Worm (Caenorhabditis elegans) whole organism, young adult: ENCODE measurements around the gene F55A4.3.
A peak's percentile ranks its signal among the peaks of the same experiment; 100 is the strongest.

ENCODE experiments used
- B0019.2 ChIP-seq: fragments of 200-800 bp; sonication (Bioruptor generic); conservative IDR thresholded peaks from 2 replicates; pipeline ENCODE4 v1.3.6; 2022; ENCODE audit warnings: missing genetic modification reagents, missing genetic modification characterization, missing compliant biosample characterization
- B0261.1 ChIP-seq: sonication (generic microtip); optimal IDR thresholded peaks from 2 replicates; lab custom pipeline; 2016; ENCODE audit warnings: mild to moderate bottlenecking, missing genetic modification characterization, moderate library complexity, missing compliant biosample characterization
- C17E4.6 ChIP-seq: fragments of 200-800 bp; sonication (Bioruptor generic); IDR thresholded peaks from 2 replicates; pipeline ENCODE4 v1.3.6; 2022; ENCODE audit warnings: missing genetic modification reagents, missing genetic modification characterization, missing compliant biosample characterization
- F23B12.7 ChIP-seq: sonication (generic microtip); optimal IDR thresholded peaks from 2 replicates; lab custom pipeline; 2017; ENCODE audit warnings: missing genetic modification characterization, mild to moderate bottlenecking, missing compliant biosample characterization, antibody characterized with exemption, moderate library complexity; ENCODE audit not compliant: insufficient read depth
- F33H1.4 ChIP-seq: fragments of 200-800 bp; sonication (Bioruptor generic); IDR thresholded peaks from 2 replicates; pipeline ENCODE4 v1.3.6; 2022; ENCODE audit warnings: missing genetic modification reagents, missing genetic modification characterization, missing compliant biosample characterization
- F37B4.10 ChIP-seq: fragments of 200-800 bp; sonication (Bioruptor generic); IDR thresholded peaks from 2 replicates; pipeline ENCODE4 v1.3.6; 2022; ENCODE audit warnings: missing genetic modification characterization, missing compliant biosample characterization
- F39B2.1 ChIP-seq: fragments of 200-800 bp; sonication (Bioruptor generic); IDR thresholded peaks from 2 replicates; pipeline ENCODE4 v1.3.6; 2022; ENCODE audit warnings: missing genetic modification reagents, missing genetic modification characterization, missing compliant biosample characterization
- Y53F4B.3 ChIP-seq: fragments of 200-800 bp; sonication (Bioruptor generic); IDR thresholded peaks from 2 replicates; pipeline ENCODE4 v1.3.6; 2022; ENCODE audit warnings: missing genetic modification reagents, missing genetic modification characterization, missing compliant biosample characterization
- Y53G8AR.9 ChIP-seq: fragments of 200-800 bp; sonication (Bioruptor generic); conservative IDR thresholded peaks from 2 replicates; pipeline ENCODE4 v1.3.6; 2022; ENCODE audit warnings: missing genetic modification reagents, missing genetic modification characterization, missing compliant biosample characterization
- Y56A3A.18 ChIP-seq: fragments of 200-800 bp; sonication (Bioruptor generic); IDR thresholded peaks from 2 replicates; pipeline ENCODE4 v1.3.6; 2022; ENCODE audit warnings: missing genetic modification reagents, missing genetic modification characterization, missing compliant biosample characterization
- Y79H2A.3 ChIP-seq: fragments of 200-800 bp; sonication (Bioruptor generic); conservative IDR thresholded peaks from 2 replicates; pipeline ENCODE4 v1.3.6; 2022; ENCODE audit warnings: missing genetic modification reagents, missing genetic modification characterization, missing compliant biosample characterization
- attf-3 ChIP-seq: fragments of 200-800 bp; sonication (Bioruptor generic); conservative IDR thresholded peaks from 2 replicates; pipeline ENCODE4 v1.3.6; 2022; ENCODE audit warnings: missing genetic modification reagents, missing genetic modification characterization, missing compliant biosample characterization
- attf-5 ChIP-seq: fragments of 200-800 bp; sonication (Bioruptor generic); optimal IDR thresholded peaks from 2 replicates; lab custom pipeline; 2018; ENCODE audit warnings: mild to moderate bottlenecking, missing genetic modification characterization, missing compliant biosample characterization
- bed-2 ChIP-seq: fragments of 200-800 bp; sonication (Bioruptor generic); IDR thresholded peaks from 2 replicates; pipeline ENCODE4 v1.3.6; 2022; ENCODE audit warnings: missing genetic modification reagents, missing genetic modification characterization, missing compliant biosample characterization
- ceh-27 ChIP-seq: fragments of 200-800 bp; sonication (Bioruptor generic); optimal IDR thresholded peaks from 2 replicates; lab custom pipeline; 2018; ENCODE audit warnings: mild to moderate bottlenecking, missing genetic modification characterization, moderate library complexity, missing compliant biosample characterization
- ceh-58 ChIP-seq: fragments of 200-800 bp; sonication (Bioruptor generic); IDR thresholded peaks from 2 replicates; pipeline ENCODE4 v1.3.6; 2022; ENCODE audit warnings: missing genetic modification characterization, missing compliant biosample characterization
- ceh-91 ChIP-seq: fragments of 200-800 bp; sonication (Bioruptor generic); IDR thresholded peaks from 2 replicates; pipeline ENCODE4 v1.3.6; 2022; ENCODE audit warnings: missing genetic modification reagents, missing genetic modification characterization, missing compliant biosample characterization
- chd-7 ChIP-seq: sonication (generic microtip); optimal IDR thresholded peaks from 2 replicates; lab custom pipeline; 2016; ENCODE audit warnings: mild to moderate bottlenecking, missing genetic modification characterization, moderate library complexity, missing compliant biosample characterization
- dox-1 ChIP-seq: fragments of 200-800 bp; sonication (Bioruptor generic); IDR thresholded peaks from 2 replicates; pipeline ENCODE4 v1.3.6; 2022; ENCODE audit warnings: missing genetic modification reagents, missing genetic modification characterization, missing compliant biosample characterization
- egrh-3 ChIP-seq: fragments of 200-800 bp; sonication (Bioruptor generic); IDR thresholded peaks from 2 replicates; pipeline ENCODE4 v1.3.6; 2022; ENCODE audit warnings: missing genetic modification reagents, missing genetic modification characterization, missing compliant biosample characterization
- hmg-1.2 ChIP-seq: fragments of 200-800 bp; sonication (Bioruptor generic); IDR thresholded peaks from 2 replicates; pipeline ENCODE4 v1.3.6; 2022; ENCODE audit warnings: missing genetic modification reagents, missing genetic modification characterization, missing compliant biosample characterization
- hmg-20 ChIP-seq: fragments of 200-800 bp; sonication (Bioruptor generic); IDR thresholded peaks from 2 replicates; pipeline ENCODE4 v1.3.6; 2022; ENCODE audit warnings: missing genetic modification reagents, missing genetic modification characterization, missing compliant biosample characterization
- let-526 ChIP-seq: fragments of 200-800 bp; sonication (Bioruptor generic); IDR thresholded peaks from 2 replicates; pipeline ENCODE4 v1.3.6; 2022; ENCODE audit warnings: missing genetic modification reagents, missing genetic modification characterization, missing compliant biosample characterization
- let-607 ChIP-seq, 2 experiments: fragments of 200-800 bp in 1 of 2; sonication (Bioruptor generic) in 1 of 2; sonication (generic microtip) in 1 of 2; optimal IDR thresholded peaks; 2 replicates each; lab custom pipeline; 2016 to 2018; ENCODE audit warnings: mild to moderate bottlenecking in 2 of 2, missing compliant biosample characterization in 2 of 2, missing genetic modification characterization in 2 of 2, moderate library complexity in 2 of 2, missing genotype in 1 of 2
- lin-26 ChIP-seq: fragments of 200-800 bp; sonication (Bioruptor generic); IDR thresholded peaks from 2 replicates; pipeline ENCODE4 v1.3.6; 2022; ENCODE audit warnings: missing genetic modification reagents, missing genetic modification characterization, missing compliant biosample characterization
- lin-35 ChIP-seq, 3 experiments: fragments of 150-350 bp in 2 of 3; sonication (generic microtip) in 1 of 3; optimal IDR thresholded peaks; 2 replicates each; lab custom pipeline; 2014 to 2018; ENCODE audit warnings: missing biosample characterization in 3 of 3, missing genetic modification characterization in 3 of 3, missing genetic modification reagents in 3 of 3
- lsy-27 ChIP-seq: sonication (generic microtip); optimal IDR thresholded peaks from 2 replicates; lab custom pipeline; 2017; ENCODE audit warnings: missing genetic modification characterization, mild to moderate bottlenecking, missing compliant biosample characterization, antibody characterized with exemption, missing genotype, borderline replicate concordance; ENCODE audit not compliant: insufficient read depth
- madf-3 ChIP-seq: fragments of 200-800 bp; sonication (Bioruptor generic); IDR thresholded peaks from 2 replicates; pipeline ENCODE4 v1.3.6; 2022; ENCODE audit warnings: missing genetic modification reagents, missing genetic modification characterization, missing compliant biosample characterization
- mxl-1 ChIP-seq: sonication (generic microtip); optimal IDR thresholded peaks from 2 replicates; lab custom pipeline; 2016; ENCODE audit warnings: missing genetic modification characterization, missing compliant biosample characterization
- nfyb-1 ChIP-seq: fragments of 200-800 bp; sonication (Bioruptor generic); IDR thresholded peaks from 2 replicates; pipeline ENCODE4 v1.3.6; 2022; ENCODE audit warnings: missing genetic modification reagents, missing genetic modification characterization, missing compliant biosample characterization
- nhr-179 ChIP-seq: sonication (generic microtip); optimal IDR thresholded peaks from 2 replicates; lab custom pipeline; 2016; ENCODE audit warnings: mild to moderate bottlenecking, missing genetic modification characterization, missing compliant biosample characterization
- pbrm-1 ChIP-seq: fragments of 200-800 bp; sonication (Bioruptor generic); IDR thresholded peaks from 2 replicates; pipeline ENCODE4 v1.3.6; 2022; ENCODE audit warnings: missing genetic modification reagents, missing genetic modification characterization, missing compliant biosample characterization
- pha-4 ChIP-seq: fragments of 150-350 bp; sonication (generic microtip); optimal IDR thresholded peaks from 2 replicates; lab custom pipeline; 2014; ENCODE audit warnings: missing biosample characterization, missing genetic modification reagents, missing genetic modification characterization
- rcor-1 ChIP-seq: fragments of 200-800 bp; sonication (Bioruptor generic); IDR thresholded peaks from 2 replicates; pipeline ENCODE4 v1.3.6; 2022; ENCODE audit warnings: missing genetic modification reagents, missing genetic modification characterization, missing compliant biosample characterization
- rpc-1 ChIP-seq, 2 experiments: fragments of 150-350 bp in 1 of 2; sonication (generic microtip) in 1 of 2; optimal IDR thresholded peaks; 2 replicates each; lab custom pipeline; 2014 to 2018; ENCODE audit warnings: missing biosample characterization in 1 of 2, missing genetic modification characterization in 1 of 2, missing genetic modification reagents in 1 of 2, missing genotype in 1 of 2
- sea-2 ChIP-seq: fragments of 200-800 bp; sonication (Bioruptor generic); IDR thresholded peaks from 2 replicates; pipeline ENCODE4 v1.3.6; 2022; ENCODE audit warnings: missing genetic modification characterization, missing compliant biosample characterization
- snpc-1.1 ChIP-seq: sonication (generic microtip); optimal IDR thresholded peaks from 2 replicates; lab custom pipeline; 2017; ENCODE audit warnings: missing genetic modification characterization, mild to moderate bottlenecking, missing compliant biosample characterization, antibody characterized with exemption, moderate library complexity, missing genotype, missing genetic modification reagents; ENCODE audit not compliant: insufficient read depth
- tbp1 ChIP-seq: fragments of 200-800 bp; sonication (Bioruptor generic); optimal IDR thresholded peaks from 2 replicates; lab custom pipeline; 2018; ENCODE audit warnings: mild to moderate bottlenecking, missing genetic modification characterization, missing compliant biosample characterization
- unc-130 ChIP-seq: sonication (generic microtip); optimal IDR thresholded peaks from 2 replicates; lab custom pipeline; 2016; ENCODE audit warnings: missing genetic modification reagents, missing genetic modification characterization, missing compliant biosample characterization
- zim-3 ChIP-seq: sonication (generic microtip); optimal IDR thresholded peaks from 2 replicates; lab custom pipeline; 2017; ENCODE audit warnings: mild to moderate bottlenecking, missing genetic modification characterization, moderate library complexity, missing compliant biosample characterization
- ztf-25 ChIP-seq: fragments of 200-800 bp; sonication (Bioruptor generic); IDR thresholded peaks from 2 replicates; pipeline ENCODE4 v1.3.6; 2022; ENCODE audit warnings: missing genetic modification reagents, missing genetic modification characterization, missing compliant biosample characterization
- ztf-28 ChIP-seq: fragments of 200-800 bp; sonication (Bioruptor generic); IDR thresholded peaks from 2 replicates; pipeline ENCODE4 v1.3.6; 2022; ENCODE audit warnings: missing genetic modification reagents, missing genetic modification characterization, missing compliant biosample characterization

Gene F55A4.3

DNA sequence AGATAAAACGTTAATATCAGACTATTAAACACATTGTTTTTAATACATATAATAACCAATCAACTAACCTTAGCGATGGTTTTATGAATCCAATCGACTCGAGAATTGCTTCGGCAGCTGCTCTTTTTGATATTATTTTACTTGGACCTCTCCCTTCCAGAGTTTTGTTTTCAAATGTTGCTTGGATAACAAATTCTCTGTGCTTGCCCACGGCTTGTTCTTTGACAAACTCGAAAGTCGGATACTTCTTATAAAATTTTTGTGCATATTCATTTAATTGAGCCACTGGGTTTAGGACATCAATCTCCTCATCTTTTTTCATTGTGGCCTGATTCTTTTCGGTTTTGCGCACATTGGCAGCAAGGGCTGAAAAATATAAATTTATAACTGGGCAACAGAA is at the start of gene F55A4.3:
F55A4.3 (minus strand) TSS at position 101 of the 400 bp plus-strand sequence.
- TF ChIP-seq ceh-27 (GFP tag; lab: Kevin White, UChicago) (no peak), ceh-91 (GFP tag; lab: Robert Waterston, UW) (no peak), dox-1 (no peak), pbrm-1 (no peak), zim-3 (tag; lab: Kevin White, UChicago) (no peak), attf-3 (GFP tag; lab: Robert Waterston, UW) (no peak), lsy-27 (tag; lab: Kevin White, UChicago) (no peak), sea-2 (GFP tag; lab: Robert Waterston, UW) (no peak), madf-3 (GFP tag; lab: Robert Waterston, UW) (no peak), lin-26 (GFP tag; lab: Robert Waterston, UW) (no peak), snpc-1.1 (tag; lab: Kevin White, UChicago) (no peak), hmg-20 (GFP tag; lab: Robert Waterston, UW) (no peak), Y56A3A.18 (no peak), bed-2 (GFP tag; lab: Robert Waterston, UW) (no peak), lin-35 (GFP tag; optimal IDR thresholded peaks at IDR 0.05; lab: Kevin White, UChicago) (no peak), pha-4 (no peak), rpc-1 (optimal IDR thresholded peaks at IDR 0.05; lab: Kevin White, UChicago) (no peak), rpc-1 (tag; optimal IDR thresholded peaks at IDR 0.05; lab: Kevin White, UChicago) (no peak), ztf-28 (no peak), let-607 (tag; optimal IDR thresholded peaks at IDR 0.05; lab: Kevin White, UChicago) (no peak), Y53G8AR.9 (GFP tag; lab: Robert Waterston, UW) (no peak)

DNA sequence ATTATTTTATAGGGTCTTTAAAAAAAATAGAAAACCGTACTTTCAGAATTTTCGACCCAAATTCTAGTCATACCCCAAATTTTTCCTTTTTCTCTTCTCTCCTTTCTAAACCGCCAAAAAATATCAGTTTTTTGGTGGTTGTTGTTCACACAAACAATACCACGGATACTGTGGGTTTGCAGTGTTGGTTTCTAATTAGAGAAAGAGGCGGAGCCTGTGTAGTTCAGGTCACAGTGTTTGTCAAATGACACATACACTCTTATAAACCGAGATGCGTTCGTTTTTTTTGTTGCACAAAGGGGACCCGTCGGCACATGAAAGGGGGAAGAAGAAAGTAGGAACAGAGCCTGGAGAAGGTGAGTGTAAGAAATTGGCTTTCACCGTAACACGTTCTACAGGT is 47.2 kb upstream of the F55A4.3 start, which contains the start of gene lim-6:
lim-6 (plus strand) TSS at position 301 of the 400 bp plus-strand sequence.
- no peak for TF ChIP-seq nhr-179 (tag; lab: Kevin White, UChicago)
- no peak for TF ChIP-seq chd-7 (tag; lab: Kevin White, UChicago)
- no peak for TF ChIP-seq egrh-3 (GFP tag; lab: Robert Waterston, UW)
- TF ChIP-seq B0019.2 = no peak
- TF ChIP-seq Y56A3A.18 = no peak
- TF ChIP-seq let-526 (GFP tag; lab: Robert Waterston, UW) = no peak
- TF ChIP-seq mxl-1 (tag; lab: Kevin White, UChicago) = no peak
- no peak for TF ChIP-seq snpc-1.1 (tag; lab: Kevin White, UChicago)
- TF ChIP-seq C17E4.6 = no peak
- TF ChIP-seq F39B2.1 (GFP tag; lab: Robert Waterston, UW) = no peak
- TF ChIP-seq Y79H2A.3 (GFP tag; lab: Robert Waterston, UW) = no peak
- no peak for TF ChIP-seq attf-5 (GFP tag; lab: Kevin White, UChicago)
- no peak for TF ChIP-seq ceh-58 (GFP tag; lab: Robert Waterston, UW)
- TF ChIP-seq unc-130 (GFP tag; lab: Kevin White, UChicago) = no peak
- no peak for TF ChIP-seq F33H1.4
- no peak for TF ChIP-seq Y53F4B.3 (GFP tag; lab: Robert Waterston, UW)
- TF ChIP-seq F23B12.7 = no peak
- no peak for TF ChIP-seq F37B4.10 (GFP tag; lab: Robert Waterston, UW)

DNA sequence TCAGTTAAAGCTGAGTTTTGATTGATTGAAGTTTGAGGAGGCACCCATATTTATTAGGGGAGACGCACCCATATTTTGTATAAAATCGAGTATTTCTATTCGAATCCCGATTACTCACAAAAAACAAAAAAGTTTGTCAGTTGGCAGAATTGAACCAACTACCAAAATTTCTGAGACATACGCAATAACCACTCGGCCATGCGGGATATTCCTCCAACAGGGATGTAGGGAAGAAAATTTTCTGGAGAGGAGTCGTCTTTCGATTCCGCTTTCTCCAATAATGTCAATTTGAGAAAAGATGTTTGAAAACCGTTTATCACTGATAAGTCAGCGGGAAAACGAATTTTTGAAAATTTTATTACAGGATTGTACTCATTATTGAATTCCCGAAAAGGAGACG is 45.7 kb upstream of the F55A4.3 start:
- TF ChIP-seq lin-26 (GFP tag; lab: Robert Waterston, UW) = peak; percentile 71
- TF ChIP-seq tbp1 (GFP tag; lab: Kevin White, UChicago) = peak; percentile 80
- peak; percentile 31 for TF ChIP-seq rpc-1 (optimal IDR thresholded peaks at IDR 0.05; lab: Kevin White, UChicago)
- TF ChIP-seq rpc-1 (tag; optimal IDR thresholded peaks at IDR 0.05; lab: Kevin White, UChicago) = peak; percentile 58
- peak; percentile 45; the same call in 1 of the 2 replicates for TF ChIP-seq nfyb-1 (GFP tag; lab: Robert Waterston, UW)
- TF ChIP-seq ztf-25 (GFP tag; lab: Robert Waterston, UW) = 0 out of 2 replicates have a peak, but pooled peaks have one; percentile 27
- peak; percentile 66 for TF ChIP-seq dox-1
- peak; percentile 68; the same call in 1 of the 2 replicates for TF ChIP-seq Y56A3A.18
- TF ChIP-seq B0261.1 (tag; lab: Kevin White, UChicago) = peak; percentile 55
- TF ChIP-seq hmg-1.2 (GFP tag; lab: Robert Waterston, UW) = peak; percentile 61; the same call in 1 of the 2 replicates
- TF ChIP-seq rcor-1 (GFP tag; lab: Robert Waterston, UW) = peak; percentile 44; the same call in 1 of the 2 replicates
